Worm (Caenorhabditis elegans): Measurements from ENCODE around the gene try-4.

DNA sequence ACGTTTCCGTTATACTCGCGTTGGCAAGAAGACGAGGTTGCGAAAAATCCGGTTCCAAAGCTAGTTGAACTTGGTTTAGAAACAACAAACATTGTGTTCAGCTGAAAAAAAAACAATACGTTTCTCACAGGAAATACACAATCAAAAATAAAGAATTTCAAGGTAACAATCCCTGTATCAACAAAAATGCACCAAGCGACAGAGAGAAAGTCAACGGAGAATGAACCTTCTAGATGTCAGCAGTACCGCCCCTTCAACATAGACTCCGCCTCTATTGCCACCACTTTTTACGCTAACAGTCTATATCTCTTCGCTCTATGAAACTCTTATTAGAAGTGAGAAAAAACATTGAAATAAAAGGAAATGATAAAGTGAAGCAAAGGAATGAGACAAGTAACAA lies 7.4 kb upstream of the try-4 start, which contains the start of gene F31D4.8:
- TF ChIP-seq snpc-4 (tag; optimal IDR thresholded peaks at IDR 0.05) (no peak), sptf-1 (tag; optimal IDR thresholded peaks at IDR 0.05) (no peak), unc-39 (tag; optimal IDR thresholded peaks at IDR 0.05) (no peak)
